Worm (Caenorhabditis elegans): Measurements from ENCODE around the gene ykt-6.

DNA sequence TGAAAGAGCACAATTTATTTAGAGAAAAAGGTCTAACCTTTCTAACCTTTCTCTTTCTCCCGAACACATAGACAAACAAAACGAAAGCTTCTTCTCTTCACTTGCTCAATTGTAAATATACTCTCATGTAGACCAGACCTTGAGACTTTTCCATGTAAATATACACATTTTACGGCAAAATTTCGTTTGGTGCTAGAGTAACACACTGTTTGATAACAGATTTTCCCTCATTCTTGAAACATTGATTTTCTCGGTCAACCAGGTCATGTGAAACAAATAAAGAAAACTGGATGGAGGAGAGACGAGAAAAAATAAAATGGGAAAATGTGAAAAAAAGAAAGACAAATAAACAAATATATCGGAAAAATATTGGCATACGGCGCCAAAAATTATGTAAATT, 34.6 kb upstream of the ykt-6 start:
- TF ChIP-seq snpc-4 (tag; optimal IDR thresholded peaks at IDR 0.05): no peak
- no peak for TF ChIP-seq ama-1 (optimal IDR thresholded peaks at IDR 0.05)
- TF ChIP-seq unc-62 (GFP tag; optimal IDR thresholded peaks at IDR 0.05): no peak
- no peak for TF ChIP-seq nhr-28 (tag; optimal IDR thresholded peaks at IDR 0.05)
- no peak for TF ChIP-seq elt-1 (tag; optimal IDR thresholded peaks at IDR 0.05)
- no peak for TF ChIP-seq fos-1 (tag; optimal IDR thresholded peaks at IDR 0.05)
- TF ChIP-seq tbx-2 (tag; optimal IDR thresholded peaks at IDR 0.05): no peak
- no peak for TF ChIP-seq nhr-237 (tag; optimal IDR thresholded peaks at IDR 0.05)
